Worm (Caenorhabditis elegans) whole organism, mixed stage, embryonic: ENCODE results near the gene C53B7.2.

Source experiments
- M03D4.4 ChIP-seq: sonication (generic microtip); optimal IDR thresholded peaks from 2 replicates; lab custom pipeline; 2017; ENCODE audit warnings: mild to moderate bottlenecking, missing genetic modification characterization, missing compliant biosample characterization
- ceh-39 ChIP-seq: fragments of 150-350 bp; optimal IDR thresholded peaks from 2 replicates; lab custom pipeline; 2014; ENCODE audit warnings: missing biosample characterization, missing genetic modification characterization
- ceh-43 ChIP-seq: fragments of 200-800 bp; sonication (Bioruptor generic); optimal IDR thresholded peaks from 2 replicates; lab custom pipeline; 2018; ENCODE audit warnings: mild to moderate bottlenecking, missing genetic modification characterization, moderate library complexity, missing compliant biosample characterization
- ces-1 ChIP-seq: fragments of 150-350 bp; optimal IDR thresholded peaks from 2 replicates; lab custom pipeline; 2014; ENCODE audit warnings: missing biosample characterization, missing genetic modification reagents, missing genetic modification characterization
- cnd-1 ChIP-seq: fragments of 200-800 bp; sonication (Bioruptor generic); optimal IDR thresholded peaks from 2 replicates; lab custom pipeline; 2018; ENCODE audit warnings: mild to moderate bottlenecking, missing genetic modification characterization, missing compliant biosample characterization
- drap-1 ChIP-seq: fragments of 200-800 bp; sonication (Bioruptor generic); optimal IDR thresholded peaks from 3 replicates; lab custom pipeline; 2018; ENCODE audit warnings: mild to moderate bottlenecking, missing genetic modification characterization, missing compliant biosample characterization
- elt-1 ChIP-seq: sonication (generic microtip); optimal IDR thresholded peaks from 2 replicates; lab custom pipeline; 2017; ENCODE audit warnings: missing genetic modification characterization, mild to moderate bottlenecking, missing compliant biosample characterization, antibody characterized with exemption, moderate library complexity, borderline replicate concordance; ENCODE audit not compliant: insufficient read depth
- elt-3 ChIP-seq: fragments of 150-350 bp; optimal IDR thresholded peaks from 2 replicates; lab custom pipeline; 2014; ENCODE audit warnings: missing biosample characterization, missing genetic modification characterization
- flh-1 ChIP-seq: fragments of 200-800 bp; sonication (Bioruptor generic); optimal IDR thresholded peaks from 2 replicates; lab custom pipeline; 2018; ENCODE audit warnings: mild to moderate bottlenecking, missing genetic modification characterization, moderate library complexity, missing compliant biosample characterization
- ham-2 ChIP-seq: fragments of 200-800 bp; sonication (Bioruptor generic); optimal IDR thresholded peaks from 2 replicates; lab custom pipeline; 2018; ENCODE audit warnings: mild to moderate bottlenecking, missing genetic modification characterization, missing compliant biosample characterization
- hlh-1 ChIP-seq: fragments of 150-350 bp; optimal IDR thresholded peaks from 2 replicates; lab custom pipeline; 2014; ENCODE audit warnings: missing biosample characterization, missing genetic modification reagents, missing genetic modification characterization
- lin-13 ChIP-seq: fragments of 150-350 bp; optimal IDR thresholded peaks from 2 replicates; lab custom pipeline; 2014; ENCODE audit warnings: missing biosample characterization, missing genetic modification characterization
- lin-32 ChIP-seq: fragments of 200-800 bp; sonication (Bioruptor generic); optimal IDR thresholded peaks from 2 replicates; lab custom pipeline; 2018; ENCODE audit warnings: mild to moderate bottlenecking, missing genetic modification characterization, missing compliant biosample characterization
- lsy-2 ChIP-seq: fragments of 150-350 bp; optimal IDR thresholded peaks from 2 replicates; lab custom pipeline; 2014; ENCODE audit warnings: missing biosample characterization, missing genetic modification characterization
- mab-5 ChIP-seq: fragments of 150-350 bp; optimal IDR thresholded peaks from 2 replicates; lab custom pipeline; 2014; ENCODE audit warnings: missing biosample characterization, missing genetic modification characterization
- mep-1 ChIP-seq: fragments of 150-350 bp; optimal IDR thresholded peaks from 2 replicates; lab custom pipeline; 2017; ENCODE audit warnings: missing biosample characterization, missing genetic modification reagents, missing genetic modification characterization, inconsistent platforms
- mls-2 ChIP-seq: sonication (generic microtip); optimal IDR thresholded peaks from 2 replicates; lab custom pipeline; 2016; ENCODE audit warnings: mild to moderate bottlenecking, missing genetic modification characterization, moderate library complexity, missing compliant biosample characterization
- nhr-12 ChIP-seq: fragments of 150-350 bp; optimal IDR thresholded peaks from 2 replicates; lab custom pipeline; 2014; ENCODE audit warnings: missing biosample characterization, missing genetic modification characterization
- nhr-2 ChIP-seq: fragments of 150-350 bp; optimal IDR thresholded peaks from 2 replicates; lab custom pipeline; 2014; ENCODE audit warnings: missing biosample characterization, missing genetic modification characterization
- nhr-237 ChIP-seq: fragments of 150-350 bp; optimal IDR thresholded peaks from 2 replicates; lab custom pipeline; 2014; ENCODE audit warnings: missing biosample characterization, missing genetic modification characterization
- nhr-28 ChIP-seq: fragments of 150-350 bp; optimal IDR thresholded peaks from 2 replicates; lab custom pipeline; 2014; ENCODE audit warnings: missing biosample characterization, missing genetic modification characterization
- nhr-76 ChIP-seq: sonication (generic microtip); optimal IDR thresholded peaks from 2 replicates; lab custom pipeline; 2017; ENCODE audit warnings: missing biosample characterization, missing genetic modification characterization
- pha-4 ChIP-seq: fragments of 150-350 bp; optimal IDR thresholded peaks from 2 replicates; lab custom pipeline; 2018; ENCODE audit warnings: missing biosample characterization, missing genetic modification reagents, missing genetic modification characterization
- sem-2 ChIP-seq: fragments of 200-800 bp; sonication (Bioruptor generic); optimal IDR thresholded peaks from 2 replicates; lab custom pipeline; 2018; ENCODE audit warnings: mild to moderate bottlenecking, missing genetic modification characterization, missing compliant biosample characterization
- snpc-4 ChIP-seq: fragments of 150-350 bp; optimal IDR thresholded peaks from 2 replicates; lab custom pipeline; 2014; ENCODE audit warnings: missing biosample characterization, missing genetic modification characterization
- sptf-1 ChIP-seq: sonication (generic microtip); optimal IDR thresholded peaks from 2 replicates; lab custom pipeline; 2017; ENCODE audit warnings: mild to moderate bottlenecking, missing genetic modification characterization, moderate library complexity, missing compliant biosample characterization
- tbx-8 ChIP-seq: fragments of 200-800 bp; sonication (Bioruptor generic); optimal IDR thresholded peaks from 2 replicates; lab custom pipeline; 2018; ENCODE audit warnings: mild to moderate bottlenecking, missing genetic modification characterization, moderate library complexity, missing compliant biosample characterization
- unc-120 ChIP-seq: sonication (generic microtip); optimal IDR thresholded peaks from 2 replicates; lab custom pipeline; 2017; ENCODE audit warnings: missing genetic modification characterization, missing compliant biosample characterization; ENCODE audit not compliant: poor library complexity, severe bottlenecking
- zip-8 ChIP-seq: fragments of 150-350 bp; optimal IDR thresholded peaks from 2 replicates; lab custom pipeline; 2014; ENCODE audit warnings: missing biosample characterization, missing genetic modification characterization
- ztf-11 ChIP-seq: fragments of 150-350 bp; optimal IDR thresholded peaks from 2 replicates; lab custom pipeline; 2014; ENCODE audit warnings: missing biosample characterization, missing genetic modification characterization

Gene C53B7.2

DNA sequence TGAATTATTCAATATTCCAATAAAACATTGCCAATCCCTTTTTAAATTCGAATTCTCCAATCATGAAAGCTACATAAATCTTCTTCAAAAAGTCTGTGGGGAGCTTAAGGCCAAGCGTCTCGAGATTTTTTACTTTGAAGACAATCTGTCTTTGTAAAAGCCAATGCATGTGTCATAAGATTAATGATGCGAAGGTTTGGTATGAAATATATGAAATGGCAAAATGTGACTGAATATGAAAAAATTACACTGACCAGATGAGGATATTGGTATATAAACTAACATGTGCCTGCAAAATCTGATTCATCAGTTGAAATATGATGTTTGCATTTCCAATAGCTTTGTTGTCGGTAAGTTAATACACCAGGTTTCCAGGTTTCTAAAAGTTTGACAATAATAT, at the start of gene C53B7.2:
TSS of gene C53B7.2 (plus strand) at position 301 of the 400 bp plus-strand sequence.
- TF ChIP-seq ceh-39 (tag; lab: Kevin White, UChicago) (no peak), elt-1 (tag; lab: Kevin White, UChicago) (no peak), lin-13 (tag; lab: Kevin White, UChicago) (no peak), ztf-11 (tag; lab: Kevin White, UChicago) (no peak)

DNA sequence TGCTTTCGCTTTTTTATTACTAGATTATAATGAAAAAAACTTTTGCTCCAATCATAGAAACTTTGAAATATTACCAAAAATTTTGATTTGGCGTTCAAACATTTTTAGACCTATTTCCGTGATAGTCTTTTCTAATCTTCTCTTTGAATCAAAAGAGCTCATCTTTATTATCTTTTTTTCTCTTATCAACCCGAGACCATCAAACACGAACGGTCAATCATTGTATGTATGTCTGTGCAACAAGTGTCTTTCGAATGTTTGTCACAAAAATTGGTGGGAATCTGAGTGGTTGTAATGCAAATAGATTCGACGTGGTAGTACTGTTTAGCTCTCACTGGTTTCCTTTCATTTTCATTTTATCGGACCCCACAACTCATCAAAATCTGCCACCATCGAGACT, 46.3 kb upstream of the C53B7.2 start, which contains the start of gene M03A8.3:
TSS of gene M03A8.3 (plus strand) at position 278 of the 400 bp plus-strand sequence.
- TF ChIP-seq nhr-237 (tag; lab: Kevin White, UChicago) (no peak), lin-13 (tag; lab: Kevin White, UChicago) (no peak), zip-8 (tag; lab: Kevin White, UChicago) (no peak), snpc-4 (tag; lab: Kevin White, UChicago) (no peak), lin-32 (no peak), elt-1 (tag; lab: Kevin White, UChicago) (no peak), M03D4.4 (tag; lab: Kevin White, UChicago) (no peak), cnd-1 (no peak)

DNA sequence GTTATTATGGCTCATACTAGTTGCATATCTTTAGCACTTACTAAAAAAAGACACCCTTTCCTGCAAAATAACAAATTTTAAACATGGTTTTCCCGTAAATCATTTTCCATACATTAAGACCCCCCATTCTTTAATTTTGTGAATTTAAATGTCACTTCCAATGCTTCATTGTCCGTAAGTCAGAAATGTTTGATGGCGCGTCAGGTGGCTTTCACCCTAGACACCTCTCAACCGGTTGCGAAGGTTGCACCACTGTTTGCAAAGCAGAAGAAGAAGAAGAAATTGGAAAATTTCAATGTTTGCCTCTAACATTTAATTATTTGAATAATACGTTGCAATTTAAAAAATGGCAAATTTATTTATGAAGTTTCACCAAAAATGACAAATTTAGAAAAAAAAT, 44.5 kb upstream of the C53B7.2 start:
- TF ChIP-seq hlh-1 (peak; percentile 82), mab-5 (tag; lab: Kevin White, UChicago) (no peak)

DNA sequence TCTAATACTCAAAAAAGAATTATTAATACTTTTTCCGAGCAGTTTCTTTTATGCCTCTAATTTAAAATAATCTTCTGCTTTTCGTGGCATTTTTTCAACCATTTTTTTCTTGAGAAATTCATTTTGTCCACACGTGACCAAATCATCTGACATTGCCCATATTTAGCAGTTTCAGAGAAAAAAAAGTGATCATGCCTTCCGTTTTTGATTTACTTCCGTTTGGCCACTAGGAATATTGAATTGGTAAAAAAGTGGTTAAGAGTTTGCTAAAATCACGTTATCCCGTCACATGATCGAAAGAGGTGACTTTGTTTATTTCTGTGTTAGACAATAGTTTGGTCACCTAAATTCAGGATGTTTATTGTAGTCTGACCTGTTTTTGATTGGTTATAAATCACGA, 41.6 kb upstream of the C53B7.2 start:
- TF ChIP-seq ham-2 (GFP tag; lab: Kevin White, UChicago) (no peak), drap-1 (GFP tag; lab: Kevin White, UChicago) (no peak), sptf-1 (tag; lab: Kevin White, UChicago) (no peak), mab-5 (tag; lab: Kevin White, UChicago) (no peak), elt-1 (tag; lab: Kevin White, UChicago) (no peak), lin-32 (no peak), M03D4.4 (tag; lab: Kevin White, UChicago) (no peak), ceh-43 (GFP tag; lab: Kevin White, UChicago) (no peak), flh-1 (GFP tag; lab: Kevin White, UChicago) (no peak), snpc-4 (tag; lab: Kevin White, UChicago) (no peak), mep-1 (tag; lab: Kevin White, UChicago) (no peak), lsy-2 (tag; lab: Kevin White, UChicago) (no peak)
- TF ChIP-seq, all 35 proteins: peak for 0

DNA sequence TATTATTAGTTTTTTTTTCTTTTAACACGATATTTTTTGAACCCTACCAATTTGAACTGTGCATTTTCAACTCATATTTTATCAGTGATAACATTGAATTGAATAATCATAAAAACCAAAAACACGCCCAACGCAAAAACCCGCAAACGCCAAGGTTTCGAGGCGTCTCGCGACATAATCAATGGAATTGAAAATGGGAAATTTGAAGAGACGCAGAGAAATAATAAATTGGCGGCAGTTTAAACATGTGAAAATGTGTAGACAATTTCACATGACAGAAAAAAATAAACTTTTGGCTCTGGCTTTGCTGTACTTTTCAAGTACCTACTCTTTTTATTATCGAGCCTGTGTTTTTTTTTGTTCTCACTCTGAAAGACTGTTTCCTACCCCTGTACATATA, 41.2 kb upstream of the C53B7.2 start:
- no peak for TF ChIP-seq lin-13 (tag; lab: Kevin White, UChicago)
- TF ChIP-seq pha-4 (tag; lab: Kevin White, UChicago), result peak; percentile 29
- peak; percentile 16 for TF ChIP-seq mep-1 (tag; lab: Kevin White, UChicago)
- peak; percentile 86 for TF ChIP-seq ces-1 (GFP tag; lab: Kevin White, UChicago)
- no peak for TF ChIP-seq zip-8 (tag; lab: Kevin White, UChicago)

DNA sequence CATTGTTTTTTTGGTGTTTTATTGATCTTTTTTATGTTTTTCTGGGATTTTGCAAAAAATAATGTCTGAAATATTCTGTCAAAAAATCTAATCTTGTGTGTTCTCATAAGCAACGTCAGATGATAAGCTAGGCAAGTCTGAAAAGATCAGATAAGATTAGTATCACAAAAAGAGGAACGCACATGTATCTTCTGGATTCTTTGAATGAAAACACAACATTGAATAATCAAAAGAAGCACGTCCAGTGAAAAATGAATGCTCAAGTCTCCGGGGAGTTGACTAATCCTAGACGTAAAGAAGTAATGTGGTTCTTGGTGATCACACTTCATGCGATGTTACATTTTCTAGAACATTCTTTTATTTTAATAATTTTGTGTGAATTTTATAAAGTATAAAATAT, 40.6 kb upstream of the C53B7.2 start:
- no peak for TF ChIP-seq ztf-11 (tag; lab: Kevin White, UChicago)

ce11 chrX:6806463-6806862, 39.6 kb upstream of the C53B7.2 start, which contains the start of gene atg-2:
Gene atg-2, plus strand, starts transcription at chrX:6806763.
- no peak for TF ChIP-seq nhr-2 (tag; lab: Kevin White, UChicago)
- no peak for TF ChIP-seq ham-2 (GFP tag; lab: Kevin White, UChicago)
- no peak for TF ChIP-seq elt-3
- TF ChIP-seq cnd-1, result no peak
- TF ChIP-seq unc-120, result peak; percentile 8
- TF ChIP-seq nhr-12 (tag; lab: Kevin White, UChicago), result no peak
- no peak for TF ChIP-seq nhr-28
- TF ChIP-seq flh-1 (GFP tag; lab: Kevin White, UChicago), result no peak
- no peak for TF ChIP-seq tbx-8 (GFP tag; lab: Kevin White, UChicago)
- no peak for TF ChIP-seq nhr-76
- TF ChIP-seq elt-1 (tag; lab: Kevin White, UChicago), result no peak
- no peak for TF ChIP-seq sem-2 (GFP tag; lab: Kevin White, UChicago)
- no peak for TF ChIP-seq lin-13 (tag; lab: Kevin White, UChicago)
- peak; percentile 10 for TF ChIP-seq hlh-1
- peak; percentile 25 for TF ChIP-seq drap-1 (GFP tag; lab: Kevin White, UChicago)
- TF ChIP-seq ztf-11 (tag; lab: Kevin White, UChicago), result no peak
- TF ChIP-seq mls-2, result no peak
- no peak for TF ChIP-seq ceh-43 (GFP tag; lab: Kevin White, UChicago)
